Worm (Caenorhabditis elegans): ENCODE results near the gene C49H3.4.
"Not testable (repeated sequence)": the region's sequence is repeated elsewhere in the genome, so short reads cannot be mapped to it uniquely, and the experiment has no call there.

DNA sequence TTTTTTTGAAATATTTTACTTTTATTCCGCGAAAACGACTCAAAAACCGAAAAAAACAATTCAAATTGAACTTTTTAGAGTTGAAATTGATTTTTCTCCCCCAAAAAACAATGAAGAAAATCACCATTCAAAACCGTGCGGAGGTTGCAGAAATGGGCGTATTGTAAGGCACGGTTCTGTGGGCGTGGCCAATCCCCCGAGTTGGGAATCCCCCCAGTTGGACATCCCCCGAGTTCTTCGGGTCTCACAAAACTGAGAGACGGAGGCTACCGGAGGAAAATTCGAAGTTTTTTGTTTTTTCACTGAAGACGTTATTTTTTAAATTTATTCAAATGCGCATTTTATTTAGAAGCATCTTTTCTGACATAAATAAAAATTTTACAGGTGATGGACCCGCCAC is 33.2 kb downstream of the C49H3.4 start, which contains the start of gene mcm-3AP:
- not testable (repeated sequence) for TF ChIP-seq aly-1 (tag; optimal IDR thresholded peaks at IDR 0.05)
- TF ChIP-seq scrt-1 (GFP tag; IDR thresholded peaks at IDR 0.05) (0 out of 2 replicates have a peak, but pooled peaks have one; percentile 37), sea-1 (GFP tag; conservative IDR thresholded peaks at IDR 0.05) (peak; percentile 78), tbx-37 (GFP tag; conservative IDR thresholded peaks at IDR 0.05) (peak; percentile 72)
